Worm (Caenorhabditis elegans) whole organism, early embryonic: Measurements from ENCODE around the gene C33B4.4.

Experiments used
- B0310.2 ChIP-seq: sonication (generic microtip); optimal IDR thresholded peaks from 2 replicates; lab custom pipeline; 2016; ENCODE audit warnings: mild to moderate bottlenecking, missing genetic modification characterization, missing compliant biosample characterization
- F13C5.2 ChIP-seq: sonication (generic microtip); optimal IDR thresholded peaks from 2 replicates; lab custom pipeline; 2017; ENCODE audit warnings: mild to moderate bottlenecking, missing genetic modification characterization, inconsistent platforms, missing compliant biosample characterization
- aly-1 ChIP-seq: sonication (generic microtip); optimal IDR thresholded peaks from 2 replicates; lab custom pipeline; 2016; ENCODE audit warnings: missing genetic modification characterization, missing compliant biosample characterization
- ama-1 ChIP-seq: fragments of 150-350 bp; optimal IDR thresholded peaks from 2 replicates; lab custom pipeline; 2014
- ceh-13 ChIP-seq: fragments of 200-800 bp; sonication (Bioruptor generic); optimal IDR thresholded peaks from 2 replicates; lab custom pipeline; 2018; ENCODE audit warnings: mild to moderate bottlenecking, missing genetic modification characterization, missing compliant biosample characterization
- ceh-36 ChIP-seq: sonication (generic microtip); optimal IDR thresholded peaks from 2 replicates; lab custom pipeline; 2016; ENCODE audit warnings: missing genetic modification characterization, inconsistent platforms, missing compliant biosample characterization
- ets-7 ChIP-seq: sonication (generic microtip); optimal IDR thresholded peaks from 2 replicates; lab custom pipeline; 2016; ENCODE audit warnings: missing genotype, missing genetic modification characterization, missing compliant biosample characterization
- flt-1 ChIP-seq: fragments of 200-800 bp; sonication (Bioruptor generic); IDR thresholded peaks from 2 replicates; pipeline ENCODE4 v1.3.6; 2022; ENCODE audit warnings: missing genetic modification characterization, missing compliant biosample characterization
- hmbx-1 ChIP-seq: sonication (generic microtip); optimal IDR thresholded peaks from 2 replicates; lab custom pipeline; 2016; ENCODE audit warnings: mild to moderate bottlenecking, missing genetic modification characterization, missing compliant biosample characterization
- hmg-4 ChIP-seq: fragments of 200-800 bp; sonication (Bioruptor generic); optimal IDR thresholded peaks from 2 replicates; lab custom pipeline; 2018; ENCODE audit warnings: mild to moderate bottlenecking, missing genetic modification characterization, missing compliant biosample characterization
- hnd-1 ChIP-seq: sonication (generic microtip); optimal IDR thresholded peaks from 2 replicates; lab custom pipeline; 2016; ENCODE audit warnings: missing genetic modification characterization, missing compliant biosample characterization
- pes-1 ChIP-seq: fragments of 200-800 bp; sonication (Bioruptor generic); IDR thresholded peaks from 2 replicates; pipeline ENCODE4 v1.3.6; 2022; ENCODE audit warnings: missing genetic modification reagents, missing genetic modification characterization, missing compliant biosample characterization
- scrt-1 ChIP-seq: fragments of 200-800 bp; sonication (Bioruptor generic); IDR thresholded peaks from 2 replicates; pipeline ENCODE4 v1.3.6; 2022; ENCODE audit warnings: missing genetic modification characterization, missing compliant biosample characterization
- sea-1 ChIP-seq: fragments of 200-800 bp; sonication (Bioruptor generic); conservative IDR thresholded peaks from 2 replicates; pipeline ENCODE4 v1.3.6; 2022; ENCODE audit warnings: missing genetic modification characterization, missing compliant biosample characterization
- tbx-11 ChIP-seq: fragments of 200-800 bp; sonication (Bioruptor generic); IDR thresholded peaks from 2 replicates; pipeline ENCODE4 v1.3.6; 2022; ENCODE audit warnings: missing genetic modification characterization, missing compliant biosample characterization
- tbx-37 ChIP-seq: fragments of 200-800 bp; sonication (Bioruptor generic); conservative IDR thresholded peaks from 2 replicates; pipeline ENCODE4 v1.3.6; 2022; ENCODE audit warnings: missing genetic modification reagents, missing genetic modification characterization, missing compliant biosample characterization
- tra-4 ChIP-seq: sonication (generic microtip); optimal IDR thresholded peaks from 2 replicates; lab custom pipeline; 2017; ENCODE audit warnings: missing genetic modification characterization, missing compliant biosample characterization

C33B4.4 gene

DNA sequence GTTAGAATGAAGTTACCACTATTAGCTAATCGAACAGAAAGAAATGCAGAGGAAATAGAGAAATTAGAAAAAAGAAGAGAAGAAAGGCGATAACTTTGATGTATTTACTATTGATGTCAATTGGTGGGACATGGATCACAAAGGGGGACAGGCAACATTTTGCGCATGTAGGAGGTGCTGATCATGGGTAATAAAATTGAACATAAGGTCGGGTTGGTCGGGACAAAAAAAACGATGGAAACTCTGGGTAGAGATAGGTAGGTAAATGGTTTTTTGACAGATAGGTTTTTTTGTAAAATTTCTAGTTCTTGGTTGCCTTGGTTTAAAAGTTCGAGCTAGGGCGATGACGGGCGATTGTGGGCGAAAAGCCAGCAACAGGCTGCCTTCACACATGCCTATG is 7.6 kb upstream of the C33B4.4 start, which contains the start of gene shn-1:
Gene shn-1 (minus strand): TSS at position 101 of the 400 bp plus-strand sequence.
- TF ChIP-seq flt-1 (GFP tag; lab: Robert Waterston, UW) (no peak), ets-7 (tag; lab: Kevin White, UChicago) (no peak), scrt-1 (no peak), pes-1 (GFP tag; lab: Robert Waterston, UW) (no peak), ceh-13 (GFP tag; lab: Kevin White, UChicago) (no peak), tra-4 (tag; lab: Kevin White, UChicago) (no peak), ceh-36 (tag; lab: Kevin White, UChicago) (no peak), tbx-11 (no peak), hmg-4 (no peak), ama-1 (no peak), sea-1 (no peak), hmbx-1 (no peak)

DNA sequence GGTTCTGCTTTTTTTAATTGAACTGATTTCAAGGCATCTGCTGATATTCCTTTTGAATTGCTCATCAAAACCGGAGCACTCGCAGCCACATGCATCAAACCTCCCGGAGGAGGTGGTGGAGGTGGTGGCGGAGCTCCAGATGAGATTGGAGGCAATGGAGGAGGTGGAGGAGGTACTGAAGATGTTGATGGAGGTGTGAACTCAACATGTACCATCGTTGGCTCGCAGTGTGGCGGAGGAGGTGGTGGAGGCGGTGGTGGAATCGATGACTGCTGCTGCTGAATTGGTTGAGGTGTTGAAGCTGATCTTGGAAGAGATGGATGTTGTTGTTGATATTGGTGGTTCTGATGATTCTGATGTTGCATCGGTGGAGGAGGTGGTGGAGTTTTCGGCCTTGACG is 3.7 kb upstream of the C33B4.4 start:
- no peak for TF ChIP-seq pes-1 (GFP tag; lab: Robert Waterston, UW)
- TF ChIP-seq hnd-1: no peak
- TF ChIP-seq tra-4 (tag; lab: Kevin White, UChicago): no peak
- TF ChIP-seq flt-1 (GFP tag; lab: Robert Waterston, UW): no peak
- TF ChIP-seq ama-1: no peak
- TF ChIP-seq ets-7 (tag; lab: Kevin White, UChicago): no peak
- TF ChIP-seq F13C5.2 (tag; lab: Kevin White, UChicago): no peak
- TF ChIP-seq B0310.2: no peak
- TF ChIP-seq hmbx-1: no peak
- no peak for TF ChIP-seq sea-1

DNA sequence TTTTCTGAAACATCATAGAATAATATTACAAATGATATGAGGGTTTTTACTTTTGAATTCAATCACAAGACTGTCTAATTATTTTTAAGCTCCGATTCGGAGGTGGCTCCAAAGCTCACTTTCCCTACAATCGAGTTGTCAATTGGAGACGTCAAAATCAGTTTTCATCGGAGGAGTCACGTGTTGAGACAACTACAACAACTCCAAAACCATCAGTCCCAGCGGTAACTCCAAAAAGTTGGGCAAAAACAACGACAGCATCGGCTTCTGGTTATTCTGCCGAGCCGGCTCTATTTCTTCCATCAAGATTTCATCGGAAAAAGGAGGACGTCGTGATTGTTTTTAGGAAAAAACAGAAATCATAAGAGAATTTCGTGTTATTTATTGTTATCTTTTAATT is 857 bp upstream of the C33B4.4 start:
- TF ChIP-seq ama-1: peak; percentile 58
- TF ChIP-seq scrt-1: no peak
- no peak for TF ChIP-seq sea-1
- TF ChIP-seq hnd-1: no peak
- no peak for TF ChIP-seq ceh-36 (tag; lab: Kevin White, UChicago)
- no peak for TF ChIP-seq ets-7 (tag; lab: Kevin White, UChicago)
- TF ChIP-seq aly-1 (tag; lab: Kevin White, UChicago): no peak
- no peak for TF ChIP-seq pes-1 (GFP tag; lab: Robert Waterston, UW)

- TF ChIP-seq F13C5.2 (tag; lab: Kevin White, UChicago) (no peak), sea-1 (no peak), ets-7 (tag; lab: Kevin White, UChicago) (no peak), hnd-1 (no peak)
Observed at ce11 chrII:11377700-11378099, 5.5 kb downstream of the C33B4.4 start.

ce11 chrII:11376598-11377108 is 6.6 kb downstream of the C33B4.4 start:
- TF ChIP-seq tbx-11 (no peak), hmg-4 (no peak), flt-1 (GFP tag; lab: Robert Waterston, UW) (no peak)

ce11 chrII:11376026-11376425 is 7.2 kb downstream of the C33B4.4 start:
- TF ChIP-seq tbx-37 (GFP tag; lab: Robert Waterston, UW) (no peak), ets-7 (tag; lab: Kevin White, UChicago) (no peak), tra-4 (tag; lab: Kevin White, UChicago) (no peak), flt-1 (GFP tag; lab: Robert Waterston, UW) (no peak), hmbx-1 (no peak), F13C5.2 (tag; lab: Kevin White, UChicago) (no peak), pes-1 (GFP tag; lab: Robert Waterston, UW) (no peak), hnd-1 (no peak), ceh-13 (GFP tag; lab: Kevin White, UChicago) (no peak), aly-1 (tag; lab: Kevin White, UChicago) (no peak), sea-1 (no peak), ceh-36 (tag; lab: Kevin White, UChicago) (no peak)

DNA sequence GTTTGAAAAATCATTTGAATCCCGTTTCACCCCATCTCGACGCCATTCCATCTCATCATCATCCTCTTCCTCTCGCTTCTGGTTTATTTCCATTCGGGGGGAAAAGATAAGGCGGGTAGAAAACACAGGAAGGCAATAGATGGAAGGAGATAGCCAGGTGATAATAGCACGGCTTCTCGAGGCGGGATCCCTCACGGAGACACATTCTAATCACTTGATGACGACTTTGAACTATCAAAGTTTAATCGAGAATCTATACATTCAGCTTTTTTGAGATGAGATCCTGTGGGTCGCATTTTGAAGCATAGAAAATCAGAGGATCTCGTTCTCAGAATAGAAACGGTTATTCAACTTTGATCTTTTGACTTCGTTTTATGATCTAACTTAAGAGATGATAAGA is 11.3 kb downstream of the C33B4.4 start, which contains the start of gene C33B4.2:
Gene C33B4.2 (minus strand): TSS at position 165 of the 400 bp plus-strand sequence.
- TF ChIP-seq tra-4 (tag; lab: Kevin White, UChicago) (no peak), scrt-1 (no peak), hnd-1 (no peak), hmbx-1 (no peak), hmg-4 (no peak), ets-7 (tag; lab: Kevin White, UChicago) (no peak), aly-1 (tag; lab: Kevin White, UChicago) (no peak), tbx-11 (no peak), F13C5.2 (tag; lab: Kevin White, UChicago) (no peak), ceh-36 (tag; lab: Kevin White, UChicago) (no peak), ceh-13 (GFP tag; lab: Kevin White, UChicago) (no peak), B0310.2 (no peak)

DNA sequence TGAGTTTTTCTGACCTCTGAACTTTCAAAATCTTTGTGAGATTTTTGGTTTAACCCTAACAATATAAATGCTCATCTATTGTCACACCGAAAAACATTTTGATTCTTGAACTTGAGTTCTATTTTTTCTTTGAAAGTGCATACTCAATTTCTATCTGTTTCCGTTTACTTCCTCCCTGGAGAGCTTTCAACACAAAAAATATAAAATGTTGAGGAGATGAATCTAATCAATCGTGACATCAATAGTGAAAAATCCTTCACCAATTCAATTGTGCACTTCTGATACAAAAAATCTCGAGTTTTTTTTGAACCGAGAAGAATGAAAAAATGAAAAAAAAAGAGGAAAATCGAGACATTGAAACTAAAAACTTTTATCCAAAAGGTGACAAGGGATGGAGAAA is 21.5 kb downstream of the C33B4.4 start:
- TF ChIP-seq sea-1: no peak
- no peak for TF ChIP-seq hmg-4
- TF ChIP-seq tra-4 (tag; lab: Kevin White, UChicago): no peak
- no peak for TF ChIP-seq ama-1
- no peak for TF ChIP-seq scrt-1
- no peak for TF ChIP-seq hnd-1
- TF ChIP-seq F13C5.2 (tag; lab: Kevin White, UChicago): no peak
- no peak for TF ChIP-seq aly-1 (tag; lab: Kevin White, UChicago)
- no peak for TF ChIP-seq tbx-11
- no peak for TF ChIP-seq ceh-13 (GFP tag; lab: Kevin White, UChicago)

DNA sequence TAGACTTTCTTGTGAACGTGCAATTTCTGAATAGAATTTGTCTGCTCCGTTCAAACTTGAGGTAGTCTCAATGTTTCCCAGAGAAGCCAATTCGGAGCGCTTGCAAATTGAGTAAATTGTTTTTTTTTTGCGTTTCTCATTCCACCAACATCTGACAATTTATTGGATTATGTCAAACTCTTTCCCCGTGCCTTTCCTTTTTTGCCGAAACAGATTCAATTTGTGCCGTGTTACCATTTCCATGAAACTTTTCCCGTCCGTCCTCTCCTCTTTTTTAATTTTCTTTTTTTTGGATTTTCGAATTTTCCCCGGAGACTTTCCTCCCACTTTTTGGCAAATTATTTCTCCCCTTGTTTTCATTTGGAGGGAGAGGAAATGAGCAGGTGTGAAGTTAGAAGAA is 29.8 kb downstream of the C33B4.4 start:
- no peak for TF ChIP-seq tbx-11
- TF ChIP-seq pes-1 (GFP tag; lab: Robert Waterston, UW): no peak
- no peak for TF ChIP-seq hmg-4
- TF ChIP-seq F13C5.2 (tag; lab: Kevin White, UChicago): no peak
- no peak for TF ChIP-seq ama-1
- TF ChIP-seq hnd-1: no peak
- no peak for TF ChIP-seq aly-1 (tag; lab: Kevin White, UChicago)
- TF ChIP-seq hmbx-1: no peak
- no peak for TF ChIP-seq ceh-13 (GFP tag; lab: Kevin White, UChicago)
- TF ChIP-seq ets-7 (tag; lab: Kevin White, UChicago): no peak
- no peak for TF ChIP-seq tbx-37 (GFP tag; lab: Robert Waterston, UW)
- no peak for TF ChIP-seq tra-4 (tag; lab: Kevin White, UChicago)
- no peak for TF ChIP-seq B0310.2
- TF ChIP-seq scrt-1: no peak
- no peak for TF ChIP-seq flt-1 (GFP tag; lab: Robert Waterston, UW)
- TF ChIP-seq sea-1: no peak
